Worm (Caenorhabditis elegans): ENCODE results near the gene K01G5.8.

DNA sequence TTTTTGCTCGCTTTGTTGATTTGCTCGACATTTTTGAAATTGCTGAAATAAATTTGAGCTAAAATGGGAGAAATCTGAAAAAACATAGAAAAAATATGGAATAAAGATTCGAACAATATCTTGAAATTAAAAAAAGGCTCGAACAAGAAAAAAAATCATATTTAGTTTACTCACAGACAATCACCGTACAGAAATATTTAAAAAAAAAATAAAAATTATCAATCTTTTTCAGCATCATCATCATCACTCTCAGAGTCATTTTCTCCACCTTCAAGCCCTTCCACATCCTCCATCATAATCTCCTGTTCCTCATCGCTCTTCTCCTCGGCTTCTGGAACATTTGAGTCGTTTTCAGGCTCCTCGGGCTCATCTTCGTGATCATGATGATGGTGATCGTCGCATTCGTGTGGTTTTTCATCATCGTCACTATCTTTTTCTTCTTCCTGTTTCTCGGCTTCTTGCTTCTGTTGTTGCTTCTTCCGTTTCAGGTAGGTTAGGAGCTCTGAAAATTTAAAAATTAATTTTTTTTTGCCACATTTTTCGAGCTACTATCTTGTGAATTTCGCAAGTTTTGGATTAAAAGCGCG, 15.0 kb upstream of the K01G5.8 start, which contains the start of gene hpl-2:
- no peak for TF ChIP-seq ref-2 (tag; optimal IDR thresholded peaks at IDR 0.05)
- no peak for TF ChIP-seq ets-4 (tag; optimal IDR thresholded peaks at IDR 0.05)
- TF ChIP-seq sox-4 (tag; optimal IDR thresholded peaks at IDR 0.05): no peak
- no peak for TF ChIP-seq tbx-7 (tag; optimal IDR thresholded peaks at IDR 0.05)
- no peak for TF ChIP-seq unc-3 (GFP tag; conservative IDR thresholded peaks at IDR 0.05)
- TF ChIP-seq unc-3 (tag; optimal IDR thresholded peaks at IDR 0.05): no peak
- TF ChIP-seq elt-2 (tag; optimal IDR thresholded peaks at IDR 0.05): no peak
- TF ChIP-seq unc-55 (GFP tag; optimal IDR thresholded peaks at IDR 0.05): no peak
- no peak for TF ChIP-seq unc-86 (tag; optimal IDR thresholded peaks at IDR 0.05)
- TF ChIP-seq pha-4 (tag; optimal IDR thresholded peaks at IDR 0.05): no peak

Measured in whole organism, late embryonic.